Worm (Caenorhabditis elegans) whole organism, mixed stage, embryonic: ENCODE results near the gene srd-47.

Source experiments
- M03D4.4 ChIP-seq: sonication (generic microtip); optimal IDR thresholded peaks from 2 replicates; lab custom pipeline; 2017; ENCODE audit warnings: mild to moderate bottlenecking, missing genetic modification characterization, missing compliant biosample characterization
- bed-3 ChIP-seq: fragments of 200-800 bp; sonication (Bioruptor generic); optimal IDR thresholded peaks from 3 replicates; lab custom pipeline; 2018; ENCODE audit warnings: mild to moderate bottlenecking, missing genetic modification characterization, moderate library complexity, missing compliant biosample characterization
- blmp-1 ChIP-seq: fragments of 150-350 bp; optimal IDR thresholded peaks from 2 replicates; lab custom pipeline; 2014; ENCODE audit warnings: missing biosample characterization, missing genetic modification characterization
- ceh-39 ChIP-seq: fragments of 150-350 bp; optimal IDR thresholded peaks from 2 replicates; lab custom pipeline; 2014; ENCODE audit warnings: missing biosample characterization, missing genetic modification characterization
- ceh-43 ChIP-seq: fragments of 200-800 bp; sonication (Bioruptor generic); optimal IDR thresholded peaks from 2 replicates; lab custom pipeline; 2018; ENCODE audit warnings: mild to moderate bottlenecking, missing genetic modification characterization, moderate library complexity, missing compliant biosample characterization
- ceh-83 ChIP-seq: fragments of 200-800 bp; sonication (Bioruptor generic); optimal IDR thresholded peaks from 2 replicates; lab custom pipeline; 2018; ENCODE audit warnings: mild to moderate bottlenecking, missing genetic modification characterization, missing compliant biosample characterization
- cnd-1 ChIP-seq: fragments of 200-800 bp; sonication (Bioruptor generic); optimal IDR thresholded peaks from 2 replicates; lab custom pipeline; 2018; ENCODE audit warnings: mild to moderate bottlenecking, missing genetic modification characterization, missing compliant biosample characterization
- drap-1 ChIP-seq: fragments of 200-800 bp; sonication (Bioruptor generic); optimal IDR thresholded peaks from 3 replicates; lab custom pipeline; 2018; ENCODE audit warnings: mild to moderate bottlenecking, missing genetic modification characterization, missing compliant biosample characterization
- elt-1 ChIP-seq: sonication (generic microtip); optimal IDR thresholded peaks from 2 replicates; lab custom pipeline; 2017; ENCODE audit warnings: missing genetic modification characterization, mild to moderate bottlenecking, missing compliant biosample characterization, antibody characterized with exemption, moderate library complexity, borderline replicate concordance; ENCODE audit not compliant: insufficient read depth
- hlh-1 ChIP-seq: fragments of 150-350 bp; optimal IDR thresholded peaks from 2 replicates; lab custom pipeline; 2014; ENCODE audit warnings: missing biosample characterization, missing genetic modification reagents, missing genetic modification characterization
- lin-13 ChIP-seq: fragments of 150-350 bp; optimal IDR thresholded peaks from 2 replicates; lab custom pipeline; 2014; ENCODE audit warnings: missing biosample characterization, missing genetic modification characterization
- lin-32 ChIP-seq: fragments of 200-800 bp; sonication (Bioruptor generic); optimal IDR thresholded peaks from 2 replicates; lab custom pipeline; 2018; ENCODE audit warnings: mild to moderate bottlenecking, missing genetic modification characterization, missing compliant biosample characterization
- lsy-2 ChIP-seq: fragments of 150-350 bp; optimal IDR thresholded peaks from 2 replicates; lab custom pipeline; 2014; ENCODE audit warnings: missing biosample characterization, missing genetic modification characterization
- mab-5 ChIP-seq: fragments of 150-350 bp; optimal IDR thresholded peaks from 2 replicates; lab custom pipeline; 2014; ENCODE audit warnings: missing biosample characterization, missing genetic modification characterization
- mls-2 ChIP-seq: sonication (generic microtip); optimal IDR thresholded peaks from 2 replicates; lab custom pipeline; 2016; ENCODE audit warnings: mild to moderate bottlenecking, missing genetic modification characterization, moderate library complexity, missing compliant biosample characterization
- nhr-2 ChIP-seq: fragments of 150-350 bp; optimal IDR thresholded peaks from 2 replicates; lab custom pipeline; 2014; ENCODE audit warnings: missing biosample characterization, missing genetic modification characterization
- nhr-237 ChIP-seq: fragments of 150-350 bp; optimal IDR thresholded peaks from 2 replicates; lab custom pipeline; 2014; ENCODE audit warnings: missing biosample characterization, missing genetic modification characterization
- nhr-28 ChIP-seq: fragments of 150-350 bp; optimal IDR thresholded peaks from 2 replicates; lab custom pipeline; 2014; ENCODE audit warnings: missing biosample characterization, missing genetic modification characterization
- nhr-76 ChIP-seq: sonication (generic microtip); optimal IDR thresholded peaks from 2 replicates; lab custom pipeline; 2017; ENCODE audit warnings: missing biosample characterization, missing genetic modification characterization
- pha-4 ChIP-seq: fragments of 150-350 bp; optimal IDR thresholded peaks from 2 replicates; lab custom pipeline; 2018; ENCODE audit warnings: missing biosample characterization, missing genetic modification reagents, missing genetic modification characterization
- sem-2 ChIP-seq: fragments of 200-800 bp; sonication (Bioruptor generic); optimal IDR thresholded peaks from 2 replicates; lab custom pipeline; 2018; ENCODE audit warnings: mild to moderate bottlenecking, missing genetic modification characterization, missing compliant biosample characterization
- snpc-4 ChIP-seq: fragments of 150-350 bp; optimal IDR thresholded peaks from 2 replicates; lab custom pipeline; 2014; ENCODE audit warnings: missing biosample characterization, missing genetic modification characterization
- sptf-1 ChIP-seq: sonication (generic microtip); optimal IDR thresholded peaks from 2 replicates; lab custom pipeline; 2017; ENCODE audit warnings: mild to moderate bottlenecking, missing genetic modification characterization, moderate library complexity, missing compliant biosample characterization
- tbx-8 ChIP-seq: fragments of 200-800 bp; sonication (Bioruptor generic); optimal IDR thresholded peaks from 2 replicates; lab custom pipeline; 2018; ENCODE audit warnings: mild to moderate bottlenecking, missing genetic modification characterization, moderate library complexity, missing compliant biosample characterization
- unc-120 ChIP-seq: sonication (generic microtip); optimal IDR thresholded peaks from 2 replicates; lab custom pipeline; 2017; ENCODE audit warnings: missing genetic modification characterization, missing compliant biosample characterization; ENCODE audit not compliant: poor library complexity, severe bottlenecking
- unc-39 ChIP-seq: fragments of 150-350 bp; optimal IDR thresholded peaks from 2 replicates; lab custom pipeline; 2014; ENCODE audit warnings: missing biosample characterization, missing genetic modification characterization
- unc-62 ChIP-seq: fragments of 150-350 bp; optimal IDR thresholded peaks from 2 replicates; lab custom pipeline; 2014; ENCODE audit warnings: missing biosample characterization, missing genetic modification reagents, missing genetic modification characterization
- zip-8 ChIP-seq: fragments of 150-350 bp; optimal IDR thresholded peaks from 2 replicates; lab custom pipeline; 2014; ENCODE audit warnings: missing biosample characterization, missing genetic modification characterization
- ztf-11 ChIP-seq: fragments of 150-350 bp; optimal IDR thresholded peaks from 2 replicates; lab custom pipeline; 2014; ENCODE audit warnings: missing biosample characterization, missing genetic modification characterization

srd-47 gene

ce11 chrX:12333479-12333878 is at the start of gene srd-47:
TSS of gene srd-47 (plus strand) at chrX:12333642.
- no peak for TF ChIP-seq sem-2 (GFP tag; lab: Kevin White, UChicago)
- no peak for TF ChIP-seq drap-1
- TF ChIP-seq ceh-83 (GFP tag; lab: Kevin White, UChicago), result no peak
- no peak for TF ChIP-seq unc-39 (tag; lab: Kevin White, UChicago)
- no peak for TF ChIP-seq pha-4
- no peak for TF ChIP-seq elt-1
- TF ChIP-seq nhr-2 (tag; lab: Kevin White, UChicago), result no peak
- no peak for TF ChIP-seq hlh-1 (tag; lab: Kevin White, UChicago)

DNA sequence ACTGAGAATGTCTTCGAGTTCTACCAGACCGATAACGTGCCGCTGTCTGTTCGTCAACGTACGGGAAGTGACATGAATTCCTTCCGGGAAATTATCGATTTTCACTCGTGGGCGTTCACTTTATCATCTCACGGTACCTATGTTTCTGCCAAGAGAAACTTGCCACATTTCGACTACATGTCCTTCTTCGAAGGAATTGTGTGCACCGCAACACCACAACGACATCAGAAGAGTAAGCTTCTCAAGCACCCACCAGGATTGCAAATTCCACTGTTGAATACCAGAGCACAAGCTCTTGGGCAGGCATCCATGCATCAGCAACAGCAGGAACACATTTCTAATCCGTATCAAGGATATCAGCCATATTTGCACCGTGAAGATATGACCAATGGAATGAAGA is 49.3 kb upstream of the srd-47 start:
- TF ChIP-seq tbx-8 (GFP tag; lab: Kevin White, UChicago) (no peak), bed-3 (GFP tag; lab: Kevin White, UChicago) (no peak), snpc-4 (no peak), mls-2 (tag; lab: Kevin White, UChicago) (no peak), mab-5 (tag; lab: Kevin White, UChicago) (no peak), nhr-237 (tag; lab: Kevin White, UChicago) (no peak), nhr-76 (tag; lab: Kevin White, UChicago) (no peak), lin-13 (tag; lab: Kevin White, UChicago) (no peak), nhr-28 (tag; lab: Kevin White, UChicago) (no peak), lsy-2 (tag; lab: Kevin White, UChicago) (no peak), blmp-1 (tag; lab: Kevin White, UChicago) (no peak), hlh-1 (tag; lab: Kevin White, UChicago) (no peak)

DNA sequence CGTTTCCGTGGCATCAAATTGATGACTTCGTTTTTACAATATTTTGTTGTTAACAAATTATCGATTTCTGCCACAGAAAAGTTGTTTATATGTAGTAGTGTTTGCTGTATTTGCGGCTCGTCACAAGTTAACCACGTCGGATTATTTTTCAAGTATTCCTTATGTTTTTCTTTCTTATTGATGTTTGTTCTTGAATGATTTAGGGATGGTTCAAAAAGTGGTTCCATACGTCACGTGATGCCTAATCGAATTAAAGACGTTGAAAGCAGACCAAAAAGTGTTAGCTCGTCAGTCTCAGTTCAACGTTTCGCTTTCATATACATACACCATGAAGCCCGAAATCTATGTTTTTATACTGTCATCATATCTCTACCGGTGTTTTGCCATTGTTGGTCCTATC is 47.9 kb upstream of the srd-47 start, which contains the start of gene lips-2:
Gene lips-2 (plus strand): TSS at position 301 of the 400 bp plus-strand sequence.
- no peak for TF ChIP-seq nhr-2 (tag; lab: Kevin White, UChicago)
- TF ChIP-seq nhr-28 (tag; lab: Kevin White, UChicago), result no peak
- TF ChIP-seq, all 35 proteins: peak for 0

DNA sequence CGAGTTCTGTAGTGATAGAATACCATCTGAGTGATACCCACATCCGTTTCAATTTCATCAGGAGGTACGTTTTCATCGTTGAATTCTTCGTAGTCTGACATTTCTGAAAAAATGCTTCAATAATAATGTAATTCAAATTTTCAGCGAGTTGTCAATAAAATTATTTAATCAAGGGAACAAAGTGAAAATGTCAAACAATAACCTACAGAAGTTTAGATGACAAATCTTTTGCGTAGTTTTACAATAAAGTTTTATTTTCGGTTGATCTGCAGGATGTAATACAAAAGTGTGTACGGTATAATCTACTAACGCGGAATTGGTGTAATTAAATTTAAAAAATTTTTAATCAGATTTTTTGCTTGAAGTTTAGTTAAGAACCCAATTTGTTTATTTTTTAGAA is 45.2 kb upstream of the srd-47 start, which contains the start of gene C04B4.5:
Gene C04B4.5 (minus strand): TSS at position 101 of the 400 bp plus-strand sequence.
- TF ChIP-seq unc-120 (tag; lab: Kevin White, UChicago) (no peak), ceh-83 (GFP tag; lab: Kevin White, UChicago) (no peak), snpc-4 (no peak), ceh-43 (GFP tag; lab: Kevin White, UChicago) (no peak), M03D4.4 (tag; lab: Kevin White, UChicago) (no peak), bed-3 (GFP tag; lab: Kevin White, UChicago) (no peak), tbx-8 (GFP tag; lab: Kevin White, UChicago) (no peak), mls-2 (tag; lab: Kevin White, UChicago) (no peak), sem-2 (GFP tag; lab: Kevin White, UChicago) (no peak), pha-4 (no peak), nhr-28 (tag; lab: Kevin White, UChicago) (no peak), cnd-1 (tag; lab: Kevin White, UChicago) (no peak), nhr-237 (tag; lab: Kevin White, UChicago) (no peak), nhr-76 (tag; lab: Kevin White, UChicago) (no peak), zip-8 (no peak), lin-32 (GFP tag; lab: Kevin White, UChicago) (no peak), mab-5 (tag; lab: Kevin White, UChicago) (no peak)
- TF ChIP-seq, all 35 proteins: peak for 0

- no peak for TF ChIP-seq mls-2 (tag; lab: Kevin White, UChicago)
- no peak for TF ChIP-seq lsy-2 (tag; lab: Kevin White, UChicago)
Observed at ce11 chrX:12290539-12290938, 42.9 kb upstream of the srd-47 start, which contains the start of gene C04B4.4. TSS of gene C04B4.4 (plus strand) at chrX:12290839.

DNA sequence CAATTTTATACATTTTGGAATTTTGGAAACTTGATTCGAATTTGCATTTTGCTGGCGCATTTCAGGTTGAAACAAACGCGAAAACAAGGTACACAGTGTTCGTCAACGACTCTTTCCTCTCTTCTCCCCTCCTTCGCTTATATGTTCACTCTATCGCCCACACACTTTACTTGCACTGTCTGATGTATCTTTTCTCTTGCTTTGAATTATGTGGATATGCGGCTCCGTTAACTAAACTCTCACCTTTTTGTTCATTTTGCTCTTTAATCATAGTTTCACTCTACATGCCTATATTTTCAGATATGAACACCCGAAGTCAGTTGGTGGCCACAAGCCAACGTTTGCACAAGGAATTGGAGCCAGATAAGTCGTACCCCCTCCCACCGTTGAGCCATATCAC is 39.2 kb upstream of the srd-47 start, which contains the start of gene W06D11.1:
Gene W06D11.1 (plus strand): TSS at position 301 of the 400 bp plus-strand sequence.
- TF ChIP-seq sptf-1 (tag; lab: Kevin White, UChicago), result no peak
- TF ChIP-seq, all 35 proteins: peak for 0

DNA sequence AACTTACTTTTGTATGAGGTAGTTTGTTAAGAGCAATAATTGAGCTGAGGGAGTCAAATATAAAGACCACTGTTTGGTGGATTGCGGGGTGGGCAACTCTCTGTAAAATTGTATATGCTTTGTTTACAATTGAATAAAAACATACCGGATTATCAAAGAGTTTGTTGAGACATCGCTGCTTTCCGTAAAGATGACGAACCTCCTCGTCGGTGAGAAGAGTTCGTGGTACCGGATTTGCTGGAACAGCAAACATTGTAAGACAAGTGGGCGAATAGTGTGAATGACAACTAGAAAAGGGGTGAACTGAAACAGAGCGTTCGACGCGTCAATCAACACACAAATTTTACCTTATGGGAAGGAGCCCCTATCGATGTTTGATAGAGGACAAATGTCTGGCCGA is 37.0 kb upstream of the srd-47 start, which contains the start of gene W06D11.2:
Gene W06D11.2 (minus strand): TSS at position 339 of the 400 bp plus-strand sequence.
- TF ChIP-seq unc-39 (tag; lab: Kevin White, UChicago), result no peak
- no peak for TF ChIP-seq bed-3 (GFP tag; lab: Kevin White, UChicago)
- TF ChIP-seq nhr-28 (tag; lab: Kevin White, UChicago), result no peak
- no peak for TF ChIP-seq ceh-83 (GFP tag; lab: Kevin White, UChicago)
- TF ChIP-seq unc-62 (GFP tag; lab: Kevin White, UChicago), result no peak
- no peak for TF ChIP-seq zip-8
- no peak for TF ChIP-seq ceh-39 (tag; lab: Kevin White, UChicago)
- TF ChIP-seq ztf-11 (tag; lab: Kevin White, UChicago), result no peak
- TF ChIP-seq ceh-43 (GFP tag; lab: Kevin White, UChicago), result no peak
- TF ChIP-seq blmp-1 (tag; lab: Kevin White, UChicago), result no peak
- TF ChIP-seq, all 35 proteins: peak for 0
